Worm (Caenorhabditis elegans) whole organism, late embryonic: ENCODE data around the gene F29G9.1.

Source experiments
- C08G9.2 ChIP-seq: sonication (generic microtip); optimal IDR thresholded peaks from 2 replicates; lab custom pipeline; 2016; ENCODE audit warnings: mild to moderate bottlenecking, missing genetic modification characterization, moderate library complexity, missing compliant biosample characterization
- C38D4.7 ChIP-seq: fragments of 200-800 bp; sonication (Bioruptor generic); optimal IDR thresholded peaks from 2 replicates; lab custom pipeline; 2018; ENCODE audit warnings: mild to moderate bottlenecking, missing genetic modification characterization, moderate library complexity, missing compliant biosample characterization
- Y22D7AL.16 ChIP-seq: sonication (generic microtip); optimal IDR thresholded peaks from 2 replicates; lab custom pipeline; 2016; ENCODE audit warnings: missing genetic modification characterization, missing compliant biosample characterization
- ceh-18 ChIP-seq: sonication (generic microtip); optimal IDR thresholded peaks from 2 replicates; lab custom pipeline; 2016; ENCODE audit warnings: missing genetic modification characterization, missing compliant biosample characterization
- ceh-2 ChIP-seq: sonication (generic microtip); optimal IDR thresholded peaks from 2 replicates; lab custom pipeline; 2016; ENCODE audit warnings: missing genotype, missing genetic modification characterization, missing compliant biosample characterization
- ceh-31 ChIP-seq: sonication (generic microtip); optimal IDR thresholded peaks from 2 replicates; lab custom pipeline; 2016; ENCODE audit warnings: missing genetic modification characterization, missing compliant biosample characterization
- ceh-34 ChIP-seq: sonication (generic microtip); optimal IDR thresholded peaks from 2 replicates; lab custom pipeline; 2016; ENCODE audit warnings: mild to moderate bottlenecking, missing genetic modification characterization, missing compliant biosample characterization
- ceh-45 ChIP-seq: fragments of 200-800 bp; sonication (Bioruptor generic); IDR thresholded peaks from 2 replicates; pipeline ENCODE4 v1.3.6; 2022; ENCODE audit warnings: missing genetic modification reagents, missing genetic modification characterization, missing compliant biosample characterization
- ceh-48 ChIP-seq: sonication (generic microtip); optimal IDR thresholded peaks from 2 replicates; lab custom pipeline; 2016; ENCODE audit warnings: missing genetic modification characterization, inconsistent platforms, missing compliant biosample characterization
- ceh-9 ChIP-seq: sonication (generic microtip); optimal IDR thresholded peaks from 2 replicates; lab custom pipeline; 2016; ENCODE audit warnings: mild to moderate bottlenecking, missing genetic modification characterization, inconsistent platforms, missing compliant biosample characterization
- che-1 ChIP-seq: sonication (generic microtip); optimal IDR thresholded peaks from 2 replicates; lab custom pipeline; 2016; ENCODE audit warnings: mild to moderate bottlenecking, missing genetic modification characterization, missing compliant biosample characterization
- elt-4 ChIP-seq: sonication (generic microtip); optimal IDR thresholded peaks from 2 replicates; lab custom pipeline; 2016; ENCODE audit warnings: missing genetic modification characterization, missing compliant biosample characterization
- ets-4 ChIP-seq: sonication (generic microtip); optimal IDR thresholded peaks from 2 replicates; lab custom pipeline; 2016; ENCODE audit warnings: missing genetic modification characterization, missing compliant biosample characterization
- eyg-1 ChIP-seq: sonication (generic microtip); optimal IDR thresholded peaks from 2 replicates; lab custom pipeline; 2016; ENCODE audit warnings: missing genotype, missing genetic modification characterization, missing compliant biosample characterization
- fax-1 ChIP-seq: sonication (generic microtip); optimal IDR thresholded peaks from 2 replicates; lab custom pipeline; 2016; ENCODE audit warnings: missing genotype, missing genetic modification characterization, missing compliant biosample characterization
- fkh-10 ChIP-seq: fragments of 150-350 bp; optimal IDR thresholded peaks from 2 replicates; lab custom pipeline; 2014; ENCODE audit warnings: missing biosample characterization, missing genetic modification reagents, missing genetic modification characterization
- fkh-6 ChIP-seq: sonication (generic microtip); optimal IDR thresholded peaks from 2 replicates; lab custom pipeline; 2016; ENCODE audit warnings: missing genetic modification characterization, missing compliant biosample characterization
- gmeb-2 ChIP-seq: sonication (generic microtip); optimal IDR thresholded peaks from 2 replicates; lab custom pipeline; 2016; ENCODE audit warnings: missing genetic modification characterization, inconsistent platforms, missing compliant biosample characterization
- hlh-15 ChIP-seq: sonication (generic microtip); optimal IDR thresholded peaks from 2 replicates; lab custom pipeline; 2016; ENCODE audit warnings: missing genetic modification characterization, missing compliant biosample characterization
- lim-6 ChIP-seq: sonication (generic microtip); optimal IDR thresholded peaks from 2 replicates; lab custom pipeline; 2016; ENCODE audit warnings: missing genetic modification characterization, missing compliant biosample characterization
- mec-3 ChIP-seq: sonication (generic microtip); optimal IDR thresholded peaks from 2 replicates; lab custom pipeline; 2016; ENCODE audit warnings: borderline replicate concordance, missing genetic modification characterization, missing compliant biosample characterization
- nfya-1 ChIP-seq: sonication (generic microtip); optimal IDR thresholded peaks from 2 replicates; lab custom pipeline; 2017; ENCODE audit warnings: missing genetic modification characterization, mild to moderate bottlenecking, missing compliant biosample characterization, antibody characterized with exemption, moderate library complexity
- nhr-11 ChIP-seq: fragments of 150-350 bp; optimal IDR thresholded peaks from 2 replicates; lab custom pipeline; 2014; ENCODE audit warnings: missing biosample characterization, missing genetic modification characterization
- npax-4 ChIP-seq: sonication (generic microtip); optimal IDR thresholded peaks from 2 replicates; lab custom pipeline; 2016; ENCODE audit warnings: missing genetic modification characterization, missing compliant biosample characterization
- pqm-1 ChIP-seq: sonication (generic microtip); optimal IDR thresholded peaks from 2 replicates; lab custom pipeline; 2016; ENCODE audit warnings: missing genetic modification characterization, missing compliant biosample characterization
- ref-2 ChIP-seq: sonication (generic microtip); optimal IDR thresholded peaks from 2 replicates; lab custom pipeline; 2016; ENCODE audit warnings: missing genetic modification characterization, missing compliant biosample characterization
- rnt-1 ChIP-seq: sonication (generic microtip); optimal IDR thresholded peaks from 2 replicates; lab custom pipeline; 2016; ENCODE audit warnings: missing genetic modification characterization, missing compliant biosample characterization
- sdc-2 ChIP-seq: sonication (generic microtip); optimal IDR thresholded peaks from 2 replicates; lab custom pipeline; 2016; ENCODE audit warnings: missing genotype, missing genetic modification characterization, missing compliant biosample characterization
- sox-2 ChIP-seq: fragments of 200-800 bp; sonication (Bioruptor generic); IDR thresholded peaks from 2 replicates; pipeline ENCODE4 v1.3.6; 2022; ENCODE audit warnings: missing genetic modification reagents, missing genetic modification characterization, missing compliant biosample characterization
- syd-9 ChIP-seq: sonication (generic microtip); optimal IDR thresholded peaks from 2 replicates; lab custom pipeline; 2016; ENCODE audit warnings: mild to moderate bottlenecking, missing genetic modification characterization, moderate library complexity, missing compliant biosample characterization
- tbx-2 ChIP-seq: sonication (generic microtip); optimal IDR thresholded peaks from 2 replicates; lab custom pipeline; 2016; ENCODE audit warnings: missing genetic modification characterization, missing compliant biosample characterization
- tbx-7 ChIP-seq: sonication (generic microtip); optimal IDR thresholded peaks from 2 replicates; lab custom pipeline; 2016; ENCODE audit warnings: missing genotype, missing genetic modification characterization, missing compliant biosample characterization
- ttx-3 ChIP-seq: sonication (generic microtip); optimal IDR thresholded peaks from 2 replicates; lab custom pipeline; 2016; ENCODE audit warnings: missing genetic modification reagents, missing genetic modification characterization, missing compliant biosample characterization
- unc-42 ChIP-seq: sonication (generic microtip); optimal IDR thresholded peaks from 2 replicates; lab custom pipeline; 2016; ENCODE audit warnings: missing genotype, missing genetic modification characterization, missing compliant biosample characterization
- unc-55 ChIP-seq: sonication (generic microtip); optimal IDR thresholded peaks from 2 replicates; lab custom pipeline; 2017; ENCODE audit warnings: missing biosample characterization, missing genetic modification reagents, missing genetic modification characterization
- unc-86 ChIP-seq: sonication (generic microtip); optimal IDR thresholded peaks from 2 replicates; lab custom pipeline; 2016; ENCODE audit warnings: missing genetic modification characterization, missing compliant biosample characterization
- zip-5 ChIP-seq: sonication (generic microtip); optimal IDR thresholded peaks from 2 replicates; lab custom pipeline; 2016; ENCODE audit warnings: missing genetic modification characterization, missing compliant biosample characterization
- ztf-16 ChIP-seq: sonication (generic microtip); optimal IDR thresholded peaks from 2 replicates; lab custom pipeline; 2017; ENCODE audit warnings: missing genetic modification characterization, missing compliant biosample characterization

The F29G9.1 gene

ce11 chrV:6022076-6022475 is 16.8 kb upstream of the F29G9.1 start:
- TF ChIP-seq unc-55 (no peak), fax-1 (tag; lab: Kevin White, UChicago) (no peak), ceh-31 (tag; lab: Kevin White, UChicago) (no peak), C38D4.7 (GFP tag; lab: Kevin White, UChicago) (no peak), ztf-16 (tag; lab: Kevin White, UChicago) (no peak), ceh-45 (no peak), ceh-9 (tag; lab: Kevin White, UChicago) (no peak), fkh-10 (no peak), elt-4 (tag; lab: Kevin White, UChicago) (no peak), pqm-1 (tag; lab: Kevin White, UChicago) (no peak), unc-86 (tag; lab: Kevin White, UChicago) (no peak)

DNA sequence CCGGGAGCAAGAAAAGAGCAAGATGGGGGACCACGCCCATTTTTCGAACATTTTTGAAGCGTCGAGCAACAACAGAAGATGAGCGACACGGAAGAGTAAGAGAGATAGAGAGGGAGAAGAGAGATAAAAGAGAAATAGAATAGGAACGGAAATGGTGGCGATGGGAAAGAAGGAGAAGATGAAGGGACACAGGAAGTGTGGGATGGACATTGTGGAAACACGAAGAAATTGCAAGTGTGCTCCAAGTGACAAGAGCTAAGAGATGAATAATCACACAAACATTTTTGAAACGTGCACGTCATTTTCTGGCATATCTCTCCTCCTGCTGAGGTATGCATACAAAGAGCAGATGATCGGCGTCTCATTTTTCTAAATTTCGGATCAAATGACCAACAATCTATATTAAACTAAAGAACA is 8.3 kb upstream of the F29G9.1 start:
- no peak for TF ChIP-seq tbx-7 (tag; lab: Kevin White, UChicago)
- TF ChIP-seq ref-2 (tag; lab: Kevin White, UChicago): no peak
- TF ChIP-seq fkh-6: no peak
- TF ChIP-seq ets-4 (tag; lab: Kevin White, UChicago): no peak
- TF ChIP-seq ceh-34 (tag; lab: Kevin White, UChicago): peak; percentile 70
- TF ChIP-seq eyg-1: no peak
- no peak for TF ChIP-seq ceh-2
- TF ChIP-seq nfya-1 (tag; lab: Kevin White, UChicago): peak; percentile 10
- TF ChIP-seq hlh-15 (tag; lab: Kevin White, UChicago): no peak
- peak; percentile 32 for TF ChIP-seq C08G9.2 (tag; lab: Kevin White, UChicago)
- TF ChIP-seq C38D4.7 (GFP tag; lab: Kevin White, UChicago): no peak
- TF ChIP-seq ttx-3: no peak
- TF ChIP-seq ztf-16 (tag; lab: Kevin White, UChicago): no peak
- TF ChIP-seq Y22D7AL.16 (tag; lab: Kevin White, UChicago): no peak
- peak; percentile 24 for TF ChIP-seq unc-42 (tag; lab: Kevin White, UChicago)
- TF ChIP-seq sox-2 (GFP tag; lab: Robert Waterston, UW): no peak
- peak; percentile 68 for TF ChIP-seq rnt-1
- no peak for TF ChIP-seq ceh-48 (tag; lab: Kevin White, UChicago)
- peak; percentile 22 for TF ChIP-seq tbx-2
- no peak for TF ChIP-seq sdc-2 (tag; lab: Kevin White, UChicago)
- peak; percentile 78 for TF ChIP-seq ceh-18
- TF ChIP-seq lim-6 (tag; lab: Kevin White, UChicago): no peak
- TF ChIP-seq gmeb-2 (tag; lab: Kevin White, UChicago): no peak
- no peak for TF ChIP-seq zip-5 (tag; lab: Kevin White, UChicago)
- peak; percentile 68 for TF ChIP-seq unc-55
- TF ChIP-seq che-1 (tag; lab: Kevin White, UChicago): no peak
- TF ChIP-seq syd-9 (tag; lab: Kevin White, UChicago): peak; percentile 36
- peak; percentile 30 for TF ChIP-seq ceh-31 (tag; lab: Kevin White, UChicago)
- TF ChIP-seq nhr-11: no peak

DNA sequence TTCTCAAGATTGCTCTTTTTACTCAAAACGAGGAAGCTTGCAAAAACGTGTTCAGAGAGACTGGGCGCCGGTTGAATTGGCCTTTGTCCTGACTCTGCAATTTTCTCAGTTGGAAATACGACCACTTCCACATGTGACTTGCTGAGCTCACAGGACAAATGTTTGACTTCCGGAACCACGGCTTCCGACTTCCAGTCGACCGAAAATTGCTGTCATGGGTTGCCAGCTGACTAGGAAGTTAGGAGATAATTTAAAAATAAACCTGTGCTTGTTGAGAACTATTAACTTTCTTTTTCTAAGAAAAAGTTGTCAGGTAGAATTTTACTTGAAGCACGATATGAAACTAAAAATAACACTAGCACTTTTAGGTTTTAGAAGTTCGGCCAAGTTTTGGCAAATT is 7.3 kb upstream of the F29G9.1 start:
- no peak for TF ChIP-seq npax-4
- TF ChIP-seq mec-3 (tag; lab: Kevin White, UChicago): no peak
- TF ChIP-seq pqm-1 (tag; lab: Kevin White, UChicago): no peak
- TF ChIP-seq sdc-2 (tag; lab: Kevin White, UChicago): no peak

- TF ChIP-seq fkh-10: no peak
- TF ChIP-seq unc-42 (tag; lab: Kevin White, UChicago): peak; percentile 29
Measured at ce11 chrV:6033512-6033911, 5.4 kb upstream of the F29G9.1 start.
